Fruit fly (Drosophila melanogaster) whole organism, prepupa: Measurements from ENCODE around the gene aph-1.

Experiments
- Blimp-1 ChIP-seq: fragments of 200-800 bp; sonication (Bioruptor generic); optimal IDR thresholded peaks from 3 replicates; lab custom pipeline; 2017; ENCODE audit warnings: missing biosample characterization, missing genetic modification characterization, mild to moderate bottlenecking, moderate library complexity, missing genetic modification reagents
- CG11294 ChIP-seq: fragments of 200-800 bp; sonication (Bioruptor generic); IDR thresholded peaks from 2 replicates; pipeline ENCODE4 v1.3.6; 2022; ENCODE audit warnings: missing biosample characterization, missing genetic modification characterization
- CG11902 ChIP-seq: fragments of 200-800 bp; sonication (Bioruptor generic); optimal IDR thresholded peaks from 3 replicates; lab custom pipeline; 2016; ENCODE audit warnings: missing biosample characterization, missing genetic modification characterization
- CG15336 ChIP-seq: fragments of 200-800 bp; sonication (Bioruptor generic); IDR thresholded peaks from 2 replicates; pipeline ENCODE4 v1.3.6; 2022; ENCODE audit warnings: missing biosample characterization, missing genetic modification characterization
- CG3032 ChIP-seq: fragments of 200-800 bp; optimal IDR thresholded peaks from 2 replicates; lab custom pipeline; 2019; ENCODE audit warnings: missing biosample characterization, mild to moderate bottlenecking, missing genetic modification characterization, moderate library complexity
- CG31627 ChIP-seq: fragments of 200-800 bp; sonication (Bioruptor generic); optimal IDR thresholded peaks from 3 replicates; lab custom pipeline; 2016; ENCODE audit warnings: missing biosample characterization, missing genetic modification characterization
- CG34406 ChIP-seq: fragments of 200-800 bp; sonication (Bioruptor generic); optimal IDR thresholded peaks from 3 replicates; lab custom pipeline; 2016; ENCODE audit warnings: missing biosample characterization, missing genetic modification characterization
- CG3919 ChIP-seq: fragments of 200-800 bp; sonication (Bioruptor generic); optimal IDR thresholded peaks from 3 replicates; lab custom pipeline; 2016; ENCODE audit warnings: missing biosample characterization, missing genetic modification characterization
- CG6163 ChIP-seq: fragments of 200-800 bp; sonication (Bioruptor generic); IDR thresholded peaks from 3 replicates; pipeline ENCODE4 v1.3.6; 2022; ENCODE audit warnings: missing biosample characterization, missing genetic modification characterization
- CG6276 ChIP-seq: fragments of 200-800 bp; sonication (Bioruptor generic); optimal IDR thresholded peaks from 2 replicates; lab custom pipeline; 2017; ENCODE audit warnings: missing biosample characterization, mild to moderate bottlenecking, missing genetic modification characterization
- CG6792 ChIP-seq: fragments of 200-800 bp; sonication (Bioruptor generic); optimal IDR thresholded peaks from 3 replicates; lab custom pipeline; 2016; ENCODE audit warnings: missing biosample characterization, missing genetic modification characterization
- CG7368 ChIP-seq: fragments of 200-800 bp; sonication (Bioruptor generic); optimal IDR thresholded peaks from 3 replicates; lab custom pipeline; 2016; ENCODE audit warnings: missing biosample characterization, missing genetic modification characterization
- CG8632 ChIP-seq: fragments of 200-800 bp; sonication (Bioruptor generic); optimal IDR thresholded peaks from 3 replicates; lab custom pipeline; 2016; ENCODE audit warnings: missing biosample characterization, missing genetic modification characterization
- Eip75B ChIP-seq: fragments of 200-800 bp; sonication (Bioruptor generic); optimal IDR thresholded peaks from 3 replicates; lab custom pipeline; 2016; ENCODE audit warnings: missing biosample characterization, missing genetic modification characterization
- Eip78C ChIP-seq: fragments of 200-800 bp; sonication (Bioruptor generic); peaks from one replicate; lab custom pipeline; 2016; ENCODE audit warnings: missing biosample characterization, missing genetic modification characterization
- Eip93F ChIP-seq: fragments of 200-800 bp; sonication (Bioruptor generic); optimal IDR thresholded peaks from 2 replicates; lab custom pipeline; 2016; ENCODE audit warnings: missing biosample characterization, mild to moderate bottlenecking, missing genetic modification characterization
- Ets21C ChIP-seq: fragments of 200-800 bp; sonication (Bioruptor generic); optimal IDR thresholded peaks from 3 replicates; lab custom pipeline; 2016; ENCODE audit warnings: missing biosample characterization, missing genetic modification characterization
- Gug ChIP-seq: fragments of 200-800 bp; sonication (Bioruptor generic); IDR thresholded peaks from 2 replicates; pipeline ENCODE4 v1.3.6; 2022; ENCODE audit warnings: missing biosample characterization, missing genetic modification characterization
- Hr4 ChIP-seq: fragments of 200-800 bp; sonication (Bioruptor generic); optimal IDR thresholded peaks from 3 replicates; lab custom pipeline; 2016; ENCODE audit warnings: missing biosample characterization, missing genetic modification characterization
- Met ChIP-seq: fragments of 200-800 bp; sonication (Bioruptor generic); optimal IDR thresholded peaks from 3 replicates; lab custom pipeline; 2016; ENCODE audit warnings: missing biosample characterization, missing genetic modification characterization
- OdsH ChIP-seq: fragments of 200-800 bp; sonication (Bioruptor generic); optimal IDR thresholded peaks from 3 replicates; lab custom pipeline; 2016; ENCODE audit warnings: missing biosample characterization, missing genetic modification characterization
- cyc ChIP-seq: fragments of 200-800 bp; sonication (Bioruptor generic); optimal IDR thresholded peaks from 3 replicates; lab custom pipeline; 2016; ENCODE audit warnings: missing biosample characterization, missing genetic modification characterization
- dsx ChIP-seq: fragments of 200-800 bp; optimal IDR thresholded peaks from 3 replicates; lab custom pipeline; 2019; ENCODE audit warnings: missing biosample characterization, mild to moderate bottlenecking, missing genetic modification characterization, moderate library complexity; ENCODE audit not compliant: poor library complexity, severe bottlenecking
- eg ChIP-seq: fragments of 200-800 bp; sonication (Bioruptor generic); IDR thresholded peaks from 3 replicates; pipeline ENCODE4 v1.3.6; 2022; ENCODE audit warnings: missing biosample characterization, missing genetic modification characterization
- fd59A ChIP-seq: fragments of 200-800 bp; sonication (Bioruptor generic); optimal IDR thresholded peaks from 2 replicates; lab custom pipeline; 2017; ENCODE audit warnings: missing biosample characterization, mild to moderate bottlenecking, missing genetic modification characterization, missing genetic modification reagents
- fd85E ChIP-seq: fragments of 200-800 bp; sonication (Bioruptor generic); optimal IDR thresholded peaks from 3 replicates; lab custom pipeline; 2016; ENCODE audit warnings: missing biosample characterization, missing genetic modification characterization
- lz ChIP-seq: fragments of 200-800 bp; sonication (Bioruptor generic); optimal IDR thresholded peaks from 3 replicates; lab custom pipeline; 2016; ENCODE audit warnings: missing biosample characterization, missing genetic modification characterization
- net ChIP-seq: fragments of 200-800 bp; sonication (Bioruptor generic); optimal IDR thresholded peaks from 3 replicates; lab custom pipeline; 2016; ENCODE audit warnings: missing biosample characterization, missing genetic modification characterization
- pdm3 ChIP-seq: fragments of 200-800 bp; sonication (Bioruptor generic); optimal IDR thresholded peaks from 3 replicates; lab custom pipeline; 2016; ENCODE audit warnings: missing biosample characterization, missing genetic modification characterization
- salr ChIP-seq, 2 experiments: fragments of 200-800 bp; sonication (Bioruptor generic); optimal IDR thresholded peaks; 3 replicates each; lab custom pipeline; 2016 to 2018; ENCODE audit warnings: missing biosample characterization in 2 of 2, missing genetic modification characterization in 2 of 2, mild to moderate bottlenecking in 1 of 2
- spab ChIP-seq: fragments of 200-800 bp; sonication (Bioruptor generic); optimal IDR thresholded peaks from 2 replicates; lab custom pipeline; 2017; ENCODE audit warnings: missing biosample characterization, mild to moderate bottlenecking, missing genetic modification characterization, missing genetic modification reagents
- svp ChIP-seq: fragments of 200-800 bp; sonication (Bioruptor generic); peaks from one replicate; lab custom pipeline; 2016; ENCODE audit warnings: missing biosample characterization, missing genetic modification characterization

aph-1 gene

DNA sequence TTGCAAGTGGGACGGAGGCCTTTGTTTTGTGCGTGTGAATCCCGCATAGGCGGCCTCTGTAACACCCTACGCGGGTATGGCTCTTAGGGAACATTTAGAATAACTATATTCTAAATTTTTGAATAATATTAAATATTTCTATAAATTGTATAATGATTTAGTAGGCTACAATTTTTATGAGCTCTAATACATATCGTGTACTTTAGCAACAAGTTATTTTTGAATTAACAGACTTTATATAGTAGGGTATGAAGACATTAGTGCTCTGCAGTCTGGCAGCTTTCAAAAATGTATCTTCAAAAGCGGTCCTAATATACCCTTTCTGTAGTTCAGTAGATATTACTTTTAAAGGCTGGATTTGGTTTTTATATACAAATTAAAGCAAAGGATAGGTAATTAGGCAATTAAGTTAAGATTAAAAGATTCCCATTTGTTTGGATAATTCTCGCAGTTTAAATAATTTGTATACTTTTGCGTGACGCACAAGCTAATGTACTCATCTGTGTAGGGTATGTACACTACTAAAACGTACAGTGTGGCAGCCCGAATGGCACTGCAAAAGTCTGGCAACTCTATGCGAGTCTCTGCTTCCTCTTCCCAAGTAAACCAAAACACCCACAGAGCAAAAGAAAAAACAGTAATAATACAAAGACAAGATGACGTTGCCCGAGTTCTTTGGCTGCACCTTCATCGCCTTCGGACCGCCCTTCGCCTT, at the start of gene aph-1, which contains the start of gene Snx21 (continued):
- TF ChIP-seq Blimp-1 (peak; percentile 73), CG6276 (peak; percentile 85), CG6792 (GFP tag; lab: Kevin White, UChicago) (peak; percentile 81), CG11294 (GFP tag; lab: Robert Waterston, UW) (peak; percentile 81), CG34406 (peak; percentile 89), Eip93F (GFP tag; lab: Kevin White, UChicago) (peak; percentile 87), salr (GFP tag; optimal IDR thresholded peaks at IDR 0.05; lab: Kevin White, UChicago) (peak; percentile 59 to 86), CG3032 (peak; percentile 89), OdsH (peak; percentile 92)

DNA sequence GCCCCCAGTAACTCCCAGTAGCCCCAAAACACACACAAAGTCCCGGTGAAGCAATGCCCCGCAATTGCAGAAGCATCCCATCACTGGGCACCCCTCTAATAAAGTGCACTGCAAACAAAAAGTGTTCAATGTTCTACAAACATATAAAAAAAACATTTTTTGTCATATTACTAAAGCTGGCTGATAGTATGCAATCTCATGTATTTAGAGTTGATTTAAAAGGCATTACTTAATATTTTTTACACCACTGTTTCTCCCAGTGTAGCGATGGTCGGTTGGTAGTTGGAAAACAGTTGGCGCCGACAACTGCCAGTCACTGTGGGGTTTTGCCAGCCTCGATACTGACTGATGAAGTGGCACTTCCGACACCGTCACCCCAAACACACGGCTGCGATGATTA, 45.7 kb upstream of the aph-1 start:
- TF ChIP-seq pdm3 (GFP tag; lab: Kevin White, UChicago) (peak; percentile 2), CG34406 (no peak), svp (GFP tag; lab: Kevin White, UChicago) (peak; percentile 48), CG15336 (GFP tag; lab: Robert Waterston, UW) (peak; percentile 32; the same call in 1 of the 2 replicates), OdsH (peak; percentile 14), spab (GFP tag; lab: Kevin White, UChicago) (no peak), CG6163 (GFP tag; lab: Robert Waterston, UW) (0 out of 3 replicates have a peak, but pooled peaks have one; percentile 18), Ets21C (GFP tag; lab: Kevin White, UChicago) (peak; percentile 4), Eip78C (GFP tag; lab: Kevin White, UChicago) (peak; percentile 41), net (GFP tag; lab: Kevin White, UChicago) (peak; percentile 1), CG31627 (no peak), Gug (no peak), lz (GFP tag; lab: Kevin White, UChicago) (peak; percentile 2)

DNA sequence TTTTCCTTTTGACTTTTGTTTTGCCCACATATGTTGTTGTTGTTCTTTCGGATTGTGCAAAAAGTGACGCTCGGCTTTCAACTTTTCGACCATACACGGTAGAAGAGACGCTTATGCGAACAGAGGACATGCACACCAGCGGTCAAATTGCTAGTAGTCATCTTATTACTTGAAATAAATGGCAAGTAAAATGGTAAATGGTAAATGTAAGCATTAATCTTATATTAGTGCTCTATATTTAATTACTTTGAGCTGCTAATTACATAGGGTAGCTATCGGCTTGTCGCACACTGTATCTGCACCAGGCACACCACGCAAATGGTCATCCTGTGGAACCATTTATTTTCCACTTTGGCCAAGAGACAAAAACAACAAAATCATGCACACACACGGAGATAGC, 44.7 kb upstream of the aph-1 start:
- no peak for TF ChIP-seq CG8632 (GFP tag; lab: Kevin White, UChicago)
- TF ChIP-seq CG34406, result no peak
- 0 out of 3 replicates have a peak, but pooled peaks have one; percentile 21 for TF ChIP-seq eg (GFP tag; lab: Robert Waterston, UW)
- no peak for TF ChIP-seq Met (GFP tag; lab: Kevin White, UChicago)
- no peak for TF ChIP-seq lz (GFP tag; lab: Kevin White, UChicago)
- TF ChIP-seq Eip78C (GFP tag; lab: Kevin White, UChicago), result peak; percentile 40
- peak; percentile 65 for TF ChIP-seq svp (GFP tag; lab: Kevin White, UChicago)
- peak; percentile 3 for TF ChIP-seq Hr4 (GFP tag; lab: Kevin White, UChicago)
- 0 out of 3 replicates have a peak, but pooled peaks have one; percentile 22 for TF ChIP-seq CG6163 (GFP tag; lab: Robert Waterston, UW)
- TF ChIP-seq CG11902 (GFP tag; lab: Kevin White, UChicago), result no peak
- TF ChIP-seq fd59A (GFP tag; lab: Kevin White, UChicago), result peak; percentile 4
- TF ChIP-seq, all 60 proteins: peak for 6

DNA sequence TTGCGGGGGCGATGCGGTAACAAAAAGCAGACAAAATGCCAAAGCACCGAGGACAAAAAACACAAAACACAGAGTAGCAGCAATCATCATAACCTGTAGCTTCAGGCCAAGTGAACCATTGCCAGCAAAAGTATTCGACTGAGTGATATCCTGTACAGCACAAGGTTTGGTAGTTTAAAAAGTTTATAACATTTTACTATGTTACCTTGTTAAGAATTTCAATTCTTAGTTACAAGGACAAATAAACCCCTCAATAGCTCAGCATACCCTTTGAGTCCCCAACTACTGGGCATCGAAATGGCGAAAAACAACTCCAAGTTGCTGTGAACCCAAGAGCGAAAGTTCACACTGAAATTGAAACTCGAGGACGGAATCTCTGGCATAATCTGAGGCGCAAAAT, 42.9 kb upstream of the aph-1 start:
- TF ChIP-seq cyc, result no peak
- no peak for TF ChIP-seq CG6163 (GFP tag; lab: Robert Waterston, UW)

DNA sequence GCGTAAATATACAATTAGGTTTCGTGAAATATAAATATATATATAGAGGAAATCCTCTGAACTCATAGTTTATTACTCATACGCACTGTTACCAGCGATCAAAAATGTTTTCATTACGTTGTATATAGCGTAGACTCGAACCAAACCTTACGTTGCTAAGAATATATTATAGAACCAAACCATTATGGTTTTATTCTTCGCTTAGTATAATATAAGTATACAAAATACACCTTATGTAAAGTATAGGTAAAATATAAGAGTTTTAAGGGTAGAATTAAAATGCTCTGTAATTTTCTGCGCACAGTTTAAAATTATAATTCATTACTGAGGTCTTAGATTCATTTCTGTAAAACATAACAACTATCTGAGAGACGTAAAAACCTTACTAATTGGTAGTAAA, 41.6 kb upstream of the aph-1 start:
- no peak for TF ChIP-seq Eip75B (GFP tag; lab: Kevin White, UChicago)
- TF ChIP-seq dsx (GFP tag; lab: Kevin White, UChicago), result peak; percentile 13
- no peak for TF ChIP-seq CG3919 (GFP tag; lab: Kevin White, UChicago)
- TF ChIP-seq fd85E (GFP tag; lab: Kevin White, UChicago), result no peak
- TF ChIP-seq CG15336 (GFP tag; lab: Robert Waterston, UW), result no peak
- no peak for TF ChIP-seq Eip78C (GFP tag; lab: Kevin White, UChicago)
- TF ChIP-seq CG7368 (GFP tag; lab: Kevin White, UChicago), result no peak
- no peak for TF ChIP-seq Eip93F (GFP tag; lab: Kevin White, UChicago)
